Fruit fly (Drosophila melanogaster) Kc167 (cell line): ENCODE results near the gene CG31542.

Experiments
- Myc ChIP-seq: fragments of >200 bp; optimal IDR thresholded peaks from 2 replicates; lab custom pipeline; 2017; ENCODE audit warnings: missing external identifiers
- Sin3A ChIP-seq: fragments of >200 bp; optimal IDR thresholded peaks from 2 replicates; lab custom pipeline; 2018; ENCODE audit warnings: missing external identifiers
- h ChIP-seq: fragments of >200 bp; optimal IDR thresholded peaks from 3 replicates; lab custom pipeline; 2018; ENCODE audit warnings: missing external identifiers
- insv ChIP-seq: fragments of >200 bp; optimal IDR thresholded peaks from 3 replicates; lab custom pipeline; 2018; ENCODE audit warnings: missing external identifiers
- psq ChIP-seq: fragments of >200 bp; optimal IDR thresholded peaks from 2 replicates; lab custom pipeline; 2017; ENCODE audit warnings: missing external identifiers
- ttk ChIP-seq: sonication (Bioruptor generic); optimal IDR thresholded peaks from 2 replicates; lab custom pipeline; 2017; ENCODE audit warnings: missing external identifiers

Gene CG31542

dm6 chr3R:5414147-5414748, 44.9 kb downstream of the CG31542 start, which contains the start of gene CG14669:
TSS of gene CG14669 (plus strand) at chr3R:5414527.
- no peak for TF ChIP-seq Myc
- TF ChIP-seq insv (lab: Kevin White, UChicago), result no peak
- TF ChIP-seq psq (lab: Kevin White, UChicago), result no peak
- no peak for TF ChIP-seq Sin3A (lab: Kevin White, UChicago)
- no peak for TF ChIP-seq h (lab: Kevin White, UChicago)
- no peak for TF ChIP-seq ttk (lab: Kevin White, UChicago)

- no peak for TF ChIP-seq Sin3A (lab: Kevin White, UChicago)
- no peak for TF ChIP-seq ttk (lab: Kevin White, UChicago)
- no peak for TF ChIP-seq insv (lab: Kevin White, UChicago)
- TF ChIP-seq psq (lab: Kevin White, UChicago), result no peak
- no peak for TF ChIP-seq Myc
- TF ChIP-seq h (lab: Kevin White, UChicago), result no peak
These were observed 51.1 kb downstream of the CG31542 start for dm6 chr3R:5420454-5420853.
